Fruit fly (Drosophila melanogaster) whole organism, wandering third instar larva: Measurements from ENCODE around the gene CDK2AP1.
"Not testable (repeated sequence)": the region's sequence is repeated elsewhere in the genome, so short reads cannot be mapped to it uniquely, and the experiment has no call there.

ENCODE experiments used
- Abd-B ChIP-seq: fragments of >200 bp; optimal IDR thresholded peaks from 2 replicates; lab custom pipeline; 2017; ENCODE audit warnings: missing biosample characterization, missing genetic modification characterization
- CG9705 ChIP-seq: fragments of 200-800 bp; sonication (Bioruptor generic); optimal IDR thresholded peaks from 2 replicates; lab custom pipeline; 2018; ENCODE audit warnings: missing biosample characterization, mild to moderate bottlenecking, missing genetic modification characterization
- CrebA ChIP-seq: fragments of 200-800 bp; sonication (Bioruptor generic); optimal IDR thresholded peaks from 2 replicates; lab custom pipeline; 2016; ENCODE audit warnings: missing biosample characterization, mild to moderate bottlenecking, missing genetic modification characterization, borderline replicate concordance
- Dif ChIP-seq: fragments of 200-275, 200-300 bp; sonication (Bioruptor generic); optimal IDR thresholded peaks from 2 replicates; lab custom pipeline; 2018; ENCODE audit warnings: missing biosample characterization, missing genetic modification characterization; ENCODE audit not compliant: partially characterized antibody
- HLH106 ChIP-seq: fragments of 200-800 bp; optimal IDR thresholded peaks from 3 replicates; lab custom pipeline; 2019; ENCODE audit warnings: missing biosample characterization, mild to moderate bottlenecking, missing genetic modification characterization, moderate library complexity
- Hnf4 ChIP-seq: fragments of 200-800 bp; sonication (Bioruptor generic); optimal IDR thresholded peaks from 2 replicates; lab custom pipeline; 2016; ENCODE audit warnings: missing biosample characterization, mild to moderate bottlenecking, missing genetic modification characterization
- Hr78 ChIP-seq: fragments of >200 bp; optimal IDR thresholded peaks from 2 replicates; lab custom pipeline; 2017; ENCODE audit warnings: missing biosample characterization, missing genetic modification characterization
- Hr83 ChIP-seq: fragments of 200-300 bp; sonication (Bioruptor generic); optimal IDR thresholded peaks from 2 replicates; lab custom pipeline; 2016; ENCODE audit warnings: missing biosample characterization, mild to moderate bottlenecking, missing genetic modification characterization, moderate library complexity; ENCODE audit not compliant: poor library complexity, severe bottlenecking
- Mio ChIP-seq: sonication (Bioruptor generic); optimal IDR thresholded peaks from 2 replicates; lab custom pipeline; 2016; ENCODE audit warnings: missing biosample characterization, missing genetic modification characterization
- Myc ChIP-seq: fragments of >200 bp; optimal IDR thresholded peaks from 2 replicates; lab custom pipeline; 2017
- N ChIP-seq: fragments of >200 bp; optimal IDR thresholded peaks from 2 replicates; lab custom pipeline; 2018; ENCODE audit warnings: missing biosample characterization, missing external identifiers, missing genetic modification characterization
- OdsH ChIP-seq: fragments of 200-800 bp; sonication (Bioruptor generic); optimal IDR thresholded peaks from 2 replicates; lab custom pipeline; 2016; ENCODE audit warnings: missing biosample characterization, mild to moderate bottlenecking, missing genetic modification characterization
- Sp1 ChIP-seq: fragments of 200-800 bp; sonication (Bioruptor generic); optimal IDR thresholded peaks from 3 replicates; lab custom pipeline; 2019; ENCODE audit warnings: missing biosample characterization, mild to moderate bottlenecking, missing genetic modification characterization, moderate library complexity
- br ChIP-seq: fragments of 200-800 bp; sonication (Bioruptor generic); optimal IDR thresholded peaks from 2 replicates; lab custom pipeline; 2016; ENCODE audit warnings: missing biosample characterization, missing genetic modification characterization
- dsf ChIP-seq: sonication (Bioruptor generic); optimal IDR thresholded peaks from 2 replicates; lab custom pipeline; 2016; ENCODE audit warnings: missing biosample characterization, missing genetic modification characterization, borderline replicate concordance
- ey ChIP-seq: fragments of 200-800 bp; sonication (Bioruptor generic); optimal IDR thresholded peaks from 2 replicates; lab custom pipeline; 2016; ENCODE audit warnings: missing biosample characterization, missing genetic modification characterization
- foxo ChIP-seq, 2 experiments: fragments of 200-800 bp; sonication (Bioruptor generic); optimal IDR thresholded peaks; 2 replicates in 1 of 2; 3 replicates in 1 of 2; lab custom pipeline; 2016 to 2017; ENCODE audit warnings: missing biosample characterization in 2 of 2, missing genetic modification characterization in 2 of 2
- fru ChIP-seq: fragments of 200-800 bp; sonication (Bioruptor generic); optimal IDR thresholded peaks from 3 replicates; lab custom pipeline; 2016; ENCODE audit warnings: missing biosample characterization, mild to moderate bottlenecking, missing genetic modification characterization
- h ChIP-seq: fragments of 200-800 bp; sonication (Bioruptor generic); optimal IDR thresholded peaks from 3 replicates; lab custom pipeline; 2016; ENCODE audit warnings: missing biosample characterization, mild to moderate bottlenecking, missing genetic modification characterization
- jim ChIP-seq: fragments of 175-275, 200-325 bp; sonication (Bioruptor generic); optimal IDR thresholded peaks from 2 replicates; lab custom pipeline; 2016; ENCODE audit warnings: missing biosample characterization, mild to moderate bottlenecking, missing genetic modification characterization
- lola ChIP-seq: fragments of >200 bp; optimal IDR thresholded peaks from 2 replicates; lab custom pipeline; 2017; ENCODE audit warnings: missing biosample characterization, missing genetic modification characterization
- pan ChIP-seq: fragments of >200 bp; optimal IDR thresholded peaks from 2 replicates; lab custom pipeline; 2017
- psq ChIP-seq: fragments of 200-800 bp; sonication (Bioruptor generic); optimal IDR thresholded peaks from 3 replicates; lab custom pipeline; 2017; ENCODE audit warnings: missing biosample characterization, mild to moderate bottlenecking, missing genetic modification characterization, moderate library complexity
- rgr ChIP-seq: fragments of 200-800 bp; sonication (Bioruptor generic); optimal IDR thresholded peaks from 3 replicates; lab custom pipeline; 2016; ENCODE audit warnings: missing biosample characterization, mild to moderate bottlenecking, missing genetic modification characterization
- sage ChIP-seq: fragments of 200-800 bp; sonication (Bioruptor generic); optimal IDR thresholded peaks from 2 replicates; lab custom pipeline; 2016; ENCODE audit warnings: missing biosample characterization, mild to moderate bottlenecking, missing genetic modification characterization
- sv ChIP-seq: fragments of 200-800 bp; sonication (Bioruptor generic); optimal IDR thresholded peaks from 3 replicates; lab custom pipeline; 2016; ENCODE audit warnings: missing biosample characterization, missing genetic modification characterization
- tai ChIP-seq: sonication (Bioruptor generic); optimal IDR thresholded peaks from 2 replicates; lab custom pipeline; 2016; ENCODE audit warnings: missing biosample characterization, missing genetic modification characterization
- usp ChIP-seq: fragments of >200 bp; optimal IDR thresholded peaks from 2 replicates; lab custom pipeline; 2017; ENCODE audit warnings: missing biosample characterization, missing genetic modification characterization
- woc ChIP-seq: sonication (Bioruptor generic); optimal IDR thresholded peaks from 2 replicates; lab custom pipeline; 2016; ENCODE audit warnings: missing biosample characterization, mild to moderate bottlenecking, missing genetic modification characterization

The CDK2AP1 gene

dm6 chrX:11092201-11092600 is 45.5 kb upstream of the CDK2AP1 start, which contains the start of gene CG2061:
CG2061 (plus strand) TSS chrX:11092492.
- peak; percentile 10 for TF ChIP-seq Myc (lab: Kevin White, UChicago)
- no peak for TF ChIP-seq Hnf4 (GFP tag; lab: Kevin White, UChicago)

dm6 chrX:11095276-11095675 is 42.4 kb upstream of the CDK2AP1 start:
- TF ChIP-seq CG9705 (GFP tag; lab: Kevin White, UChicago) (no peak), lola (GFP tag; lab: Kevin White, UChicago) (no peak), dsf (GFP tag; lab: Kevin White, UChicago) (no peak), HLH106 (no peak), br (GFP tag; lab: Kevin White, UChicago) (no peak), Dif (GFP tag; lab: Kevin White, UChicago) (no peak), tai (GFP tag; lab: Kevin White, UChicago) (no peak), sv (GFP tag; lab: Kevin White, UChicago) (no peak), Abd-B (GFP tag; lab: Kevin White, UChicago) (no peak), h (GFP tag; lab: Kevin White, UChicago) (no peak), Hr78 (GFP tag; lab: Kevin White, UChicago) (no peak), Mio (GFP tag; lab: Kevin White, UChicago) (no peak)

dm6 chrX:11095973-11096372 is 41.7 kb upstream of the CDK2AP1 start, which contains the start of gene CG42249:
CG42249 (plus strand) TSS chrX:11096273.
- not testable (repeated sequence) for TF ChIP-seq pan (lab: Kevin White, UChicago); N (GFP tag; lab: Kevin White, UChicago); woc (GFP tag; lab: Kevin White, UChicago)

- TF ChIP-seq sv (GFP tag; lab: Kevin White, UChicago) (peak; percentile 43), rgr (GFP tag; lab: Kevin White, UChicago) (peak; percentile 34), br (GFP tag; lab: Kevin White, UChicago) (peak; percentile 41), lola (GFP tag; lab: Kevin White, UChicago) (no peak), psq (GFP tag; lab: Kevin White, UChicago) (peak; percentile 31), sage (peak; percentile 54), woc (GFP tag; lab: Kevin White, UChicago) (peak; percentile 39), Hr78 (GFP tag; lab: Kevin White, UChicago) (no peak), Hr83 (GFP tag; lab: Kevin White, UChicago) (peak; percentile 8), ey (GFP tag; lab: Kevin White, UChicago) (peak; percentile 41), Sp1 (GFP tag; lab: Kevin White, UChicago) (peak; percentile 48), Dif (GFP tag; lab: Kevin White, UChicago) (no peak), jim (GFP tag; lab: Kevin White, UChicago) (no peak), fru (GFP tag; lab: Kevin White, UChicago) (peak; percentile 38), foxo (GFP tag; optimal IDR thresholded peaks at IDR 0.05; lab: Kevin White, UChicago) (peak in 1 of 2 experiments; percentile 58), h (GFP tag; lab: Kevin White, UChicago) (peak; percentile 62), usp (GFP tag; lab: Kevin White, UChicago) (no peak), OdsH (GFP tag; lab: Kevin White, UChicago) (peak; percentile 48), HLH106 (peak; percentile 64), CrebA (no peak), CG9705 (GFP tag; lab: Kevin White, UChicago) (no peak)
- TF ChIP-seq, all 38 proteins: peak for 14
These were observed 29.4 kb upstream of the CDK2AP1 start, which contains the start of gene Hsp60A for dm6 chrX:11108148-11108844. Hsp60A (plus strand) TSS chrX:11108482.

DNA sequence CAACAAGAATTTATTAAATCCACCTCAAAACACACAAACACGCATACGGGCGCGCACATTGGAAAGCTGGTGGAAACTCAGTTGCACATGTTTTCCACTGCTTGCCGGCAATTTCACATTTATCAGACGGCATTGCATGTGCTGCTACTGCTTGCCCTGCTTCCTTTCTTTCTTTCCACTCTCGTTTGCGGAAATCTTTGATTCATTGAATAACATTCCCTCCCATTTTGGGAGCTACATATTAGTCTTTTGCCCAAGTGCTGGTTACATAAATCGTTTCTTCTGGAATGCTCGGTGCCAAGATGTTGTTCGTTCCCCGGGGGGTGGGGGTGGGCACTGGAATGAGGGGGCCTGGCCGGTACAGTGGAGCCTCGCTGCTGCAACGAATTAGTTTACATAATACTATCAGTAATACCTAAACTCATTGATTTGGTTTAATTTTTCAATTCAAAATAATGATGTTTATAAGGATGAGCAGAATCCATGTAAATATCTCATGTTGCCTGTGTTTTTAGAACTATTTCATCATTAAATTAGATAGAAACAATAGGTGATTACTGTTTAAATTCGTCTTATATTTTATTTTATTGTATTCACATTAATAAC is 28.7 kb upstream of the CDK2AP1 start:
- TF ChIP-seq CrebA (no peak), ey (GFP tag; lab: Kevin White, UChicago) (no peak), lola (GFP tag; lab: Kevin White, UChicago) (no peak), HLH106 (peak; percentile 24), N (GFP tag; lab: Kevin White, UChicago) (peak; percentile 35)
